Fruit fly (Drosophila melanogaster) whole organism, wandering third instar larva: ENCODE measurements around the gene Dhod.

Source experiments
- Abd-B ChIP-seq: fragments of >200 bp; optimal IDR thresholded peaks from 2 replicates; lab custom pipeline; 2017; ENCODE audit warnings: missing biosample characterization, missing genetic modification characterization
- CG32264 ChIP-seq: fragments of 200-800 bp; sonication (Bioruptor generic); optimal IDR thresholded peaks from 2 replicates; lab custom pipeline; 2016; ENCODE audit warnings: missing biosample characterization, missing genetic modification characterization
- CG9705 ChIP-seq: fragments of 200-800 bp; sonication (Bioruptor generic); optimal IDR thresholded peaks from 2 replicates; lab custom pipeline; 2018; ENCODE audit warnings: missing biosample characterization, mild to moderate bottlenecking, missing genetic modification characterization
- CrebA ChIP-seq: fragments of 200-800 bp; sonication (Bioruptor generic); optimal IDR thresholded peaks from 2 replicates; lab custom pipeline; 2016; ENCODE audit warnings: missing biosample characterization, mild to moderate bottlenecking, missing genetic modification characterization, borderline replicate concordance
- Dfd ChIP-seq: fragments of >200 bp; optimal IDR thresholded peaks from 2 replicates; lab custom pipeline; 2017; ENCODE audit warnings: missing biosample characterization, missing genetic modification characterization
- Dif ChIP-seq: fragments of 200-275, 200-300 bp; sonication (Bioruptor generic); optimal IDR thresholded peaks from 2 replicates; lab custom pipeline; 2018; ENCODE audit warnings: missing biosample characterization, missing genetic modification characterization; ENCODE audit not compliant: partially characterized antibody
- GATAd ChIP-seq: sonication (Bioruptor generic); optimal IDR thresholded peaks from 2 replicates; lab custom pipeline; 2016; ENCODE audit warnings: missing biosample characterization, missing genetic modification characterization
- HLH106 ChIP-seq: fragments of 200-800 bp; optimal IDR thresholded peaks from 3 replicates; lab custom pipeline; 2019; ENCODE audit warnings: missing biosample characterization, mild to moderate bottlenecking, missing genetic modification characterization, moderate library complexity
- Hnf4 ChIP-seq: fragments of 200-800 bp; sonication (Bioruptor generic); optimal IDR thresholded peaks from 2 replicates; lab custom pipeline; 2016; ENCODE audit warnings: missing biosample characterization, mild to moderate bottlenecking, missing genetic modification characterization
- Hr78 ChIP-seq: fragments of >200 bp; optimal IDR thresholded peaks from 2 replicates; lab custom pipeline; 2017; ENCODE audit warnings: missing biosample characterization, missing genetic modification characterization
- Hr83 ChIP-seq: fragments of 200-300 bp; sonication (Bioruptor generic); optimal IDR thresholded peaks from 2 replicates; lab custom pipeline; 2016; ENCODE audit warnings: missing biosample characterization, mild to moderate bottlenecking, missing genetic modification characterization, moderate library complexity; ENCODE audit not compliant: poor library complexity, severe bottlenecking
- Jra ChIP-seq: sonication (Bioruptor generic); optimal IDR thresholded peaks from 2 replicates; lab custom pipeline; 2016; ENCODE audit warnings: missing biosample characterization, missing genetic modification characterization
- Mio ChIP-seq: sonication (Bioruptor generic); optimal IDR thresholded peaks from 2 replicates; lab custom pipeline; 2016; ENCODE audit warnings: missing biosample characterization, missing genetic modification characterization
- Myc ChIP-seq: fragments of >200 bp; optimal IDR thresholded peaks from 2 replicates; lab custom pipeline; 2017
- N ChIP-seq: fragments of >200 bp; optimal IDR thresholded peaks from 2 replicates; lab custom pipeline; 2018; ENCODE audit warnings: missing biosample characterization, missing external identifiers, missing genetic modification characterization
- OdsH ChIP-seq: fragments of 200-800 bp; sonication (Bioruptor generic); optimal IDR thresholded peaks from 2 replicates; lab custom pipeline; 2016; ENCODE audit warnings: missing biosample characterization, mild to moderate bottlenecking, missing genetic modification characterization
- Rel ChIP-seq, 2 experiments: fragments of 200-800 bp; sonication (Bioruptor generic) in 1 of 2; optimal IDR thresholded peaks; 2 replicates in 1 of 2; 3 replicates in 1 of 2; lab custom pipeline; 2016 to 2019; ENCODE audit warnings: mild to moderate bottlenecking in 2 of 2, missing biosample characterization in 2 of 2, missing genetic modification characterization in 2 of 2, moderate library complexity in 1 of 2
- Sp1 ChIP-seq: fragments of 200-800 bp; sonication (Bioruptor generic); optimal IDR thresholded peaks from 3 replicates; lab custom pipeline; 2019; ENCODE audit warnings: missing biosample characterization, mild to moderate bottlenecking, missing genetic modification characterization, moderate library complexity
- Vsx2 ChIP-seq: fragments of 200-300, 225-300 bp; sonication (Bioruptor generic); optimal IDR thresholded peaks from 2 replicates; lab custom pipeline; 2018; ENCODE audit warnings: missing biosample characterization, missing genetic modification characterization; ENCODE audit not compliant: partially characterized antibody
- br ChIP-seq: fragments of 200-800 bp; sonication (Bioruptor generic); optimal IDR thresholded peaks from 2 replicates; lab custom pipeline; 2016; ENCODE audit warnings: missing biosample characterization, missing genetic modification characterization
- brk ChIP-seq: fragments of 200-800 bp; sonication (Bioruptor generic); optimal IDR thresholded peaks from 2 replicates; lab custom pipeline; 2016; ENCODE audit warnings: missing biosample characterization, mild to moderate bottlenecking, missing genetic modification characterization
- dl ChIP-seq, 2 experiments: fragments of 175-275, 200-275 bp in 1 of 2; fragments of 200-275 bp in 1 of 2; sonication (Bioruptor generic); optimal IDR thresholded peaks; lab custom pipeline; 2018; ENCODE audit warnings: mild to moderate bottlenecking in 2 of 2, missing biosample characterization in 2 of 2, missing genetic modification characterization in 2 of 2, moderate library complexity in 2 of 2; ENCODE audit not compliant: partially characterized antibody in 2 of 2, insufficient read depth in 1 of 2
- dmrt93B ChIP-seq: fragments of 200-800 bp; sonication (Bioruptor generic); optimal IDR thresholded peaks from 2 replicates; lab custom pipeline; 2018; ENCODE audit warnings: missing biosample characterization, mild to moderate bottlenecking, missing genetic modification characterization
- dsf ChIP-seq: sonication (Bioruptor generic); optimal IDR thresholded peaks from 2 replicates; lab custom pipeline; 2016; ENCODE audit warnings: missing biosample characterization, missing genetic modification characterization, borderline replicate concordance
- ey ChIP-seq: fragments of 200-800 bp; sonication (Bioruptor generic); optimal IDR thresholded peaks from 2 replicates; lab custom pipeline; 2016; ENCODE audit warnings: missing biosample characterization, missing genetic modification characterization
- foxo ChIP-seq, 2 experiments: fragments of 200-800 bp; sonication (Bioruptor generic); optimal IDR thresholded peaks; 2 replicates in 1 of 2; 3 replicates in 1 of 2; lab custom pipeline; 2016 to 2017; ENCODE audit warnings: missing biosample characterization in 2 of 2, missing genetic modification characterization in 2 of 2
- fru ChIP-seq: fragments of 200-800 bp; sonication (Bioruptor generic); optimal IDR thresholded peaks from 3 replicates; lab custom pipeline; 2016; ENCODE audit warnings: missing biosample characterization, mild to moderate bottlenecking, missing genetic modification characterization
- h ChIP-seq: fragments of 200-800 bp; sonication (Bioruptor generic); optimal IDR thresholded peaks from 3 replicates; lab custom pipeline; 2016; ENCODE audit warnings: missing biosample characterization, mild to moderate bottlenecking, missing genetic modification characterization
- jim ChIP-seq: fragments of 175-275, 200-325 bp; sonication (Bioruptor generic); optimal IDR thresholded peaks from 2 replicates; lab custom pipeline; 2016; ENCODE audit warnings: missing biosample characterization, mild to moderate bottlenecking, missing genetic modification characterization
- lola ChIP-seq: fragments of >200 bp; optimal IDR thresholded peaks from 2 replicates; lab custom pipeline; 2017; ENCODE audit warnings: missing biosample characterization, missing genetic modification characterization
- pan ChIP-seq: fragments of >200 bp; optimal IDR thresholded peaks from 2 replicates; lab custom pipeline; 2017
- psq ChIP-seq: fragments of 200-800 bp; sonication (Bioruptor generic); optimal IDR thresholded peaks from 3 replicates; lab custom pipeline; 2017; ENCODE audit warnings: missing biosample characterization, mild to moderate bottlenecking, missing genetic modification characterization, moderate library complexity
- rgr ChIP-seq: fragments of 200-800 bp; sonication (Bioruptor generic); optimal IDR thresholded peaks from 3 replicates; lab custom pipeline; 2016; ENCODE audit warnings: missing biosample characterization, mild to moderate bottlenecking, missing genetic modification characterization
- sage ChIP-seq: fragments of 200-800 bp; sonication (Bioruptor generic); optimal IDR thresholded peaks from 2 replicates; lab custom pipeline; 2016; ENCODE audit warnings: missing biosample characterization, mild to moderate bottlenecking, missing genetic modification characterization
- sv ChIP-seq: fragments of 200-800 bp; sonication (Bioruptor generic); optimal IDR thresholded peaks from 3 replicates; lab custom pipeline; 2016; ENCODE audit warnings: missing biosample characterization, missing genetic modification characterization
- tai ChIP-seq: sonication (Bioruptor generic); optimal IDR thresholded peaks from 2 replicates; lab custom pipeline; 2016; ENCODE audit warnings: missing biosample characterization, missing genetic modification characterization
- usp ChIP-seq: fragments of >200 bp; optimal IDR thresholded peaks from 2 replicates; lab custom pipeline; 2017; ENCODE audit warnings: missing biosample characterization, missing genetic modification characterization
- woc ChIP-seq: sonication (Bioruptor generic); optimal IDR thresholded peaks from 2 replicates; lab custom pipeline; 2016; ENCODE audit warnings: missing biosample characterization, mild to moderate bottlenecking, missing genetic modification characterization

Gene Dhod

DNA sequence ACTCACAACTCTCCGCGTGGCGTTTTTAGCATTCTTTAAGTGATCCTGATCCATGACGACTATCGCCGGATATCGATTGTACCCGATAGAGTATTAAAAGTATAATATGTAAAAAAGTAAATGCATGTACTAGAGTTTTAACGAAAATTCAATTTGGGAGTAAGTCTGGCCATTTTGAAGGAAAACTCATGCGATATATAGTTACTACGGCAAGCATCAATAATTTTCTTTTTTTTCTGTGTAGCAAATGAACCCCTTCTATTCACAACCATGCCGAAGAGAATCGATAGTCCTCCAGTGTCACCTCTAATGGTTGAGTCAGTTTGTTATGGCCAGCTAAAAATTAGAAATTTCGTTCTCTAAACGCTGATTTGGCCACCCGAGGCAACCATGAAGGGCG is at the start of gene Dhod, which contains the start of gene Sys1:
Dhod (minus strand) TSS at position 186 of the 400 bp plus-strand sequence.
Sys1 (plus strand) TSS at position 91 of the 400 bp plus-strand sequence.
- TF ChIP-seq Dfd (GFP tag; lab: Kevin White, UChicago) (no peak), sv (GFP tag; lab: Kevin White, UChicago) (peak; percentile 64), brk (GFP tag; lab: Kevin White, UChicago) (peak; percentile 75), dsf (peak; percentile 40), dl (GFP tag; optimal IDR thresholded peaks at IDR 0.05; lab: Kevin White, UChicago; ENCODE audit: insufficient read depth in 1 of 2, partially characterized antibody in 2 of 2) (no peak), woc (GFP tag; lab: Kevin White, UChicago) (peak; percentile 83), OdsH (peak; percentile 80), lola (GFP tag; lab: Kevin White, UChicago) (no peak), Vsx2 (no peak), Rel (GFP tag; optimal IDR thresholded peaks at IDR 0.05; lab: Kevin White, UChicago) (no peak), Rel (tag; optimal IDR thresholded peaks at IDR 0.05; lab: Kevin White, UChicago) (peak; percentile 7), Hr83 (GFP tag; lab: Kevin White, UChicago) (peak; percentile 84), h (GFP tag; lab: Kevin White, UChicago) (peak; percentile 91), N (GFP tag; lab: Kevin White, UChicago) (no peak), Jra (peak; percentile 93), HLH106 (tag; lab: Kevin White, UChicago) (peak; percentile 65), Sp1 (GFP tag; lab: Kevin White, UChicago) (peak; percentile 57), CG9705 (GFP tag; lab: Kevin White, UChicago) (peak; percentile 61), psq (peak; percentile 75), jim (GFP tag; lab: Kevin White, UChicago) (peak; percentile 75), dmrt93B (GFP tag; lab: Kevin White, UChicago) (peak; percentile 34), tai (GFP tag; lab: Kevin White, UChicago) (no peak), ey (peak; percentile 86), Dif (GFP tag; lab: Kevin White, UChicago) (no peak), Hr78 (GFP tag; lab: Kevin White, UChicago) (no peak), Abd-B (no peak), rgr (peak; percentile 88), fru (GFP tag; lab: Kevin White, UChicago) (peak; percentile 83), sage (GFP tag; lab: Kevin White, UChicago) (peak; percentile 33), GATAd (peak; percentile 70), Hnf4 (GFP tag; lab: Kevin White, UChicago) (peak; percentile 87), foxo (GFP tag; optimal IDR thresholded peaks at IDR 0.05; lab: Kevin White, UChicago) (peak in 1 of 2 experiments; percentile 89), Mio (GFP tag; lab: Kevin White, UChicago) (peak; percentile 47), CG32264 (GFP tag; lab: Kevin White, UChicago) (peak; percentile 15), CrebA (GFP tag; lab: Kevin White, UChicago) (no peak), Myc (lab: Kevin White, UChicago) (no peak), usp (GFP tag; lab: Kevin White, UChicago) (no peak), br (GFP tag; lab: Kevin White, UChicago) (peak; percentile 83), pan (lab: Kevin White, UChicago) (no peak)

DNA sequence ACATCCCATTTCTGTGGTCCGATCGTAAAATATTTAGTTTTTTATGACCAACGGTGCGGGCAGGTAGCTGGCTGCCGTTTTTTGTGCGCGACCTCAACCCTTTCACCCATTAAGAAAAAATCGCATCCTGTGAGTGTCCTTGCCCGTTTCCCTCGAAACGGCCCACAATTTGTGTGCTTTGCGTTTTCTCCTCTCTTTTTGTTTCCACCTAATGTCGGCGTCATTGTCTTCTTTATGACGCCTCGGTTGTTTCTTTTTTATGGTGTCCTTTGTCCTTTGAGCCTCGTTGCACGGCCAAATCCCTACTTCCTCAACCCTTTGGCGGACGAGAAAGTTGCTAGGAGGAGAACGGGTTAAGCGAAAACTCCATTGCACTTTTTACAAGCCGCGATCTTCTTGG is 48.5 kb upstream of the Dhod start:
- TF ChIP-seq woc (GFP tag; lab: Kevin White, UChicago) (no peak), Hr78 (GFP tag; lab: Kevin White, UChicago) (no peak), fru (GFP tag; lab: Kevin White, UChicago) (no peak), dl (GFP tag; optimal IDR thresholded peaks at IDR 0.05; lab: Kevin White, UChicago; ENCODE audit: insufficient read depth in 1 of 2, partially characterized antibody in 2 of 2) (no peak), Hnf4 (GFP tag; lab: Kevin White, UChicago) (no peak), Vsx2 (no peak), jim (GFP tag; lab: Kevin White, UChicago) (no peak), psq (no peak), Abd-B (no peak)
